Worm (Caenorhabditis elegans): ENCODE data around the gene F54C8.1.
"Not testable (repeated sequence)": the region's sequence is repeated elsewhere in the genome, so short reads cannot be mapped to it uniquely, and the experiment has no call there.

- not testable (repeated sequence) for TF ChIP-seq dao-5, W03F9.2 (tag; optimal IDR thresholded peaks at IDR 0.05)
Observed at ce11 chrIII:9420231-9420630, 19.3 kb upstream of the F54C8.1 start, which contains the start of gene T26G10.4.
